Worm (Caenorhabditis elegans): ENCODE measurements around the gene ser-1.

DNA sequence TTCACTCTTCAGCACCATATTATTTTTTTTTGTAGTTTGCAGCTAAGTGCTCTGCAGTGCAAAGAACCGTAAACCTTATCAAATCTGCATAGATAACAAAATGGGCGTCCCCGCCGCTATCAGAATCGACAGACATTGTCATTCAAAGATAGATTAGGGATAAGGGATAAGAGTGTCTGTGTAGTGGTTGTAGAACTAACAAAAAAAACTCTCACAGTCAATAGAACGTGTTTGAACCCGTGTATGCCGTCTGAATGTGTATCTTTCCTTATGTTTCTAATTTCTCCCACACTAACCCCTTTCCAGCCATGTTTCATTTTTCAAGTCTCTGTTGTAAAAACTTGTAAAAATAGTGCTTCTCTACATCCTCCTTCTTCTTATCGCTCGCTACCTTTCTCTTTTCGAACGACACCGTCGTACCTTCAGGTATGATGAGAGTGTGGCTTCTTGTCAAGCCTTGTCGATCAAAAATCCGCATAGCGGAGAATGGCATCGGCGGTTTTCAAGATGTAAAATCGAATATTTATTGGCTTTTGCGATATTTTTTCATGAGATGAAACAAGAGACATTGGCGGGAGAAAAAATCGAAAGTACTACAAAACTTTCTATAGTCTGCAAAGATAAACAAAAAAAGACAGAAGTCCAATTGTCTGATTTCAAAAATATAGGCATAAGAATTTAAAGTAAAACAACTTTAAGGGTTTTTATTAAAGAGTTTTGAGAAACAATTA is 45.7 kb downstream of the ser-1 start:
- TF ChIP-seq ceh-58 (GFP tag; IDR thresholded peaks at IDR 0.05) (no peak), zim-3 (tag; optimal IDR thresholded peaks at IDR 0.05) (no peak), cebp-1 (GFP tag; IDR thresholded peaks at IDR 0.05) (no peak), cebp-1 (tag; optimal IDR thresholded peaks at IDR 0.05) (no peak), die-1 (tag; optimal IDR thresholded peaks at IDR 0.05) (no peak), B0019.2 (GFP tag; conservative IDR thresholded peaks at IDR 0.05) (no peak), sptf-2 (GFP tag; optimal IDR thresholded peaks at IDR 0.05) (no peak), attf-5 (GFP tag; optimal IDR thresholded peaks at IDR 0.05) (no peak), nhr-27 (tag; optimal IDR thresholded peaks at IDR 0.05) (no peak), chd-7 (tag; optimal IDR thresholded peaks at IDR 0.05) (no peak), Y53G8AR.9 (GFP tag; conservative IDR thresholded peaks at IDR 0.05) (no peak), rpc-1 (optimal IDR thresholded peaks at IDR 0.05) (no peak), rpc-1 (tag; optimal IDR thresholded peaks at IDR 0.05) (no peak), hsf-1 (GFP tag; IDR thresholded peaks at IDR 0.05) (no peak)

Data from whole organism, young adult.